Worm (Caenorhabditis elegans): ENCODE measurements around the gene Y39G8B.1.

Gene Y39G8B.1

DNA sequence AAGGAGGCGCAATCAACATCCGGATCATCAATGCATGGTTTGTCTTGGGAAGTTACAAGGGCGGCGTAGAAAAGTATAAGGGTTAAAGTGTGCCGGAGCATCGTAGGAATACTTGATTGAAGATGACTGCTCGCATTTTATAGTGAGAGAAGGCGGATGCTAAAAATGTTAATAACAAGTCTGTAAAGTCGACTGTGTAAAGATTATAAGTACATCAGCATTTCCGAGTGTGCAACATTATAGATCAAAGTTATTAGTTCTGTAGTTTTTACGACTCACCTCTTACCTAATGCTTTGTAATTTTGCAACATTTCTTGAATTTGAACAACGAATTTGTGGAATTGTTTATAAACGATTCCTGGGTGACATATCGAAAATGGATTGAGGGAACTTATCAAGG lies 21.3 kb upstream of the Y39G8B.1 start, which contains the start of gene Y39G8B.7:
Gene Y39G8B.7, minus strand, starts transcription at position 101 of the 400 bp plus-strand sequence.
- no peak for TF ChIP-seq unc-62 (GFP tag; optimal IDR thresholded peaks at IDR 0.05)

DNA sequence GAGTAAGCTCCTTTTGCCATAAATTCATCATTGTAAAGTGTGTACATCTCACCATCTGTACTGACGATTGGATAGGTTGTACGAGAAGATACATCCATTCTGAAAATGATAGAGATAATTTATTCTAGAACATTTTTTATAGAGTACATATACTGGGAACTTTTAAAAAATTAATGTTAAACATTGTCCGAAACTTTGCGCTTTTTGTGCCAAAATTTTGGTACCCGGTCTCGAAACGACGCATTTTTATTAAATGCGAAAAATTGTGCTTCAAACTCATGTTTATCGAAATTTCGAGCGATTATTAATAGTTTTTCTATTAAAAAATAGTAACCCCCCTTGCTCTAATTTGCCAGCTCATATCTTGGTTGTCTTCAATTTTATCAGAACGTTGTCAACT lies 18.1 kb upstream of the Y39G8B.1 start, which contains the start of gene Y39G8B.5:
Gene Y39G8B.5, minus strand, starts transcription at position 101 of the 400 bp plus-strand sequence.
- no peak for TF ChIP-seq unc-62 (GFP tag; optimal IDR thresholded peaks at IDR 0.05)

DNA sequence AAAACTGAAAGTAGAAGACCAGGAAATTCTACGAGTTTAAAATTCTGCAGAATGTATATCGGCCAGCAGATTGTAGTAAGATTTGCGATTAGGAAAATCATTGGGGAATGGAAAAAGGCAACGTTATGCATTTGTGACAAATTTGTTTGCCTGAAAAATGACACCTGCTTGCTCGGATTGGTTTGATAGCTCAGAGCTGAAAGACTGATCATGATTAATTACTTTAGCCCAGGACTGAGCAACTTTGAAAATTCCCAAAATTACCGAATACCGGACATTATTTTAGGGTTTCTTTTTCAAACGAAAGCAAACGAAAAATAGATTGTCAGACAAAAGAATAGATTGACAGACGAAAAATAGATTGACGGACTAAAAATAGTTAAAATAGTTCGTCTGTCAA lies 10.9 kb upstream of the Y39G8B.1 start, which contains the start of gene sre-47:
Gene sre-47, minus strand, starts transcription at position 101 of the 400 bp plus-strand sequence.
- TF ChIP-seq unc-62 (GFP tag; optimal IDR thresholded peaks at IDR 0.05), result no peak

- TF ChIP-seq unc-62 (GFP tag; optimal IDR thresholded peaks at IDR 0.05), result no peak
Measured at ce11 chrII:13982923-13983322, 9.3 kb upstream of the Y39G8B.1 start, which contains the start of the genes Y39G8B.13 and Y39G8B.10. Y39G8B.13 (minus strand) TSS chrII:13983047. Y39G8B.10 (minus strand) TSS chrII:13983115.

DNA sequence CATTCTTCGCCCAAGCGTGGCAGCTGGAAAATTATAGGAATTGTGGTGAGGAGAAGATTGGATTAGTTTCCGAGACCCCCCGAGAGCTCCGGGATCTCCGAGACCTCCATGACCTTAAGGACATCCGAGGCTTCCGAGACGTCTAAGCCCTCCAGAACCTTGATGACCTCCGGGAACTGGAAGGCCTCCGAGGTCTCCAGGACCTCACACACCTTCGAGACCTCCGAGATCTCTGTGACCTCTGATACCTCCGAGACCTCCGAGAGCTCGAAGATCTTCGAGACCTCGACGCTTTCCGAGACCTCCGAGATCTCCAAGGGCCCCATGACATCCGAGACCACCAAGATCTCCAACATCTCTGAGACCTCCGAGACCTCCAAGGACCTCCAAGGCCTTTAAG lies 8.6 kb upstream of the Y39G8B.1 start:
- no peak for TF ChIP-seq unc-62 (GFP tag; optimal IDR thresholded peaks at IDR 0.05)

- TF ChIP-seq unc-62 (GFP tag; optimal IDR thresholded peaks at IDR 0.05), result no peak
Measured at ce11 chrII:13981819-13982218, 8.2 kb upstream of the Y39G8B.1 start.

ce11 chrII:13981097-13981496 lies 7.5 kb upstream of the Y39G8B.1 start, which contains the start of gene Y39G8B.9:
Y39G8B.9 (plus strand) TSS chrII:13981365.
- no peak for TF ChIP-seq unc-62 (GFP tag; optimal IDR thresholded peaks at IDR 0.05)

- TF ChIP-seq unc-62 (GFP tag; optimal IDR thresholded peaks at IDR 0.05), result no peak
Measured at ce11 chrII:13979833-13980513, 6.4 kb upstream of the Y39G8B.1 start, which contains the start of gene sre-48. sre-48 (minus strand) TSS chrII:13979883.

DNA sequence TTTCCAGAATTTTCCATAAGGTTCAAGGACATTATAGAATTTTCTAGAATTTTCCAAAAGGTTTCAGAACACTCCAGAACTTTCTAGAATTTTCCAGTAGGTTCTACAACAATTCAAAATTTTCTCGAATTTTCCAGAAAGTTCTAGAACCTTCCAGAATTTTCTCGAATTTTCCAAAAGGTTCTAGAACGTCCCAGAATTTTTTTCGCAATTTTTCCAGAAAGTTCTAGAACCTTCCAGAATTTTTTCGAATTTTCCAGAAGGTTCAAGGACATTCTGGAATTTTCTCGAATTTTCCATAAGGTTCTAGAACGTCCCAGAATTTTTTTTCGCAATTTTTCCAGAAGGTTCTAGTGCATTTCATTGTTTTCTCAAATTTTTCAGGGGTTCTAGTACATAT lies 4.1 kb upstream of the Y39G8B.1 start:
- TF ChIP-seq unc-62 (GFP tag; optimal IDR thresholded peaks at IDR 0.05), result no peak

- TF ChIP-seq unc-62 (GFP tag; optimal IDR thresholded peaks at IDR 0.05), result no peak
Measured at ce11 chrII:13976161-13976560, 2.5 kb upstream of the Y39G8B.1 start, which contains the start of gene Y39G8B.2. Y39G8B.2 (minus strand) TSS chrII:13976221.

- no peak for TF ChIP-seq unc-62 (GFP tag; optimal IDR thresholded peaks at IDR 0.05)
Measured at ce11 chrII:13974136-13974535, 524 bp upstream of the Y39G8B.1 start.

- no peak for TF ChIP-seq unc-62 (GFP tag; optimal IDR thresholded peaks at IDR 0.05)
Measured at ce11 chrII:13972199-13972598, 1.4 kb downstream of the Y39G8B.1 start.

- no peak for TF ChIP-seq unc-62 (GFP tag; optimal IDR thresholded peaks at IDR 0.05)
Measured at ce11 chrII:13968979-13969378, 4.6 kb downstream of the Y39G8B.1 start, which contains the start of gene sre-43. sre-43 (minus strand) TSS chrII:13969079.

ce11 chrII:13966242-13966641 lies 7.4 kb downstream of the Y39G8B.1 start, which contains the start of gene W07G1.7:
W07G1.7 (minus strand) TSS chrII:13966342.
- TF ChIP-seq unc-62 (GFP tag; optimal IDR thresholded peaks at IDR 0.05), result no peak

DNA sequence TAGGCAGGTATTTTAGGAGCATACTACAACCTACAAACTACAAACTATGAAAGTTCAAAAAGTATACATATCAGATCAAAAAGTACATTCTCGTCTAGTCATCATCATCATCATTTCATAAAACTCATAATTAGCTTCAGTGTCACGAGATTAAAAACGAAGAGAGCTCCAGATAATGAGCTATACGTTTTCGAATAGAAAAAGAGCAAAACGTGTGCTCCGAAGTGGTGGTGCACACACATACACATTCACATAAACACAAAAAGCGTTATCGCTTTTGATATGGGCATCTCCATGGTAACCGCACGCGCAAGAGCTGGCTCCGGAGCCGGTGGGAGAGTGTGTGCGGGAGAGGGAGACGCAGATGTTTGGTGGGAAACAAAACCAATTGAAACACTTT lies 9.3 kb downstream of the Y39G8B.1 start:
- no peak for TF ChIP-seq unc-62 (GFP tag; optimal IDR thresholded peaks at IDR 0.05)

DNA sequence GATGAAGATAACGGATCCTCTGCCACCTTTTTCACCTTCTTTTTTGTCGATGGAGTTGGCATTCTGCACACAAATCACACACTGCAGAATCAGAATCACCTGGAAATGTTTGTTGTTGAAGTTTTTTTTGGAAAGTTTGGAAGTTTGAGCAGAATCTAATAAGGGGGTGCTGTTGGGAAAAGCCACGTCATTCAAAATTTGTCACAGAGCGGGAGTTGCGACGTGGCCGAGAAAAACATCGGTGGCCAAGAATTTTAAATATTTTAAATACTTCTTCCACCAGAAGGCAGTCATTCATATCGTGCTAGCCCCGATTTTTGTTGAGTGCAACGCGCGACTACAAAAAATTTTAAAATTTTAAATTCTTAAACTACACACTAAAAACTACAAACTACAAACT lies 11.3 kb downstream of the Y39G8B.1 start, which contains the start of gene rpi-1:
Gene rpi-1, minus strand, starts transcription at position 101 of the 400 bp plus-strand sequence.
- TF ChIP-seq unc-62 (GFP tag; optimal IDR thresholded peaks at IDR 0.05), result no peak

DNA sequence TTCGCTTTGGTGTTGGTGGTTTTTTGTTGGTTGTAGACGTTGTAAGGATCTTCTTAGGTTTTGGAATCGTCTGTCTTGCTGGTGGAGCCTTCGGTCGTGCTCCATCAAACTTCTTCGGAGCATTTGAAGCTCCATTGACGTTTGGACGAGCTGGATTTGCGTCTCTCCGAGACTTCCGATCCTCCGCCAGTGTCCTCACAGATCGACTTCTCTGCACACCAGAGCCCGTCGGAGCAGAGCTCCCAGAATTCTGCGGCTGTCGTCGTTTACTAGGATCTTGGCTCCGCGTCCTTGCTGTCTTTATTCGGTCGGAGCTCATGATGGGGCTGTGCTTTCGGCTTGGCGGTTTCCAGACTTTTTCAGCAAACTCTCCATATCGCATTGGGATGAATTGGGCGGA lies 12.0 kb downstream of the Y39G8B.1 start:
- no peak for TF ChIP-seq unc-62 (GFP tag; optimal IDR thresholded peaks at IDR 0.05)
